Worm (Caenorhabditis elegans) whole organism, young adult: ENCODE data around the gene sph-1.

Experiments
- cebp-1 ChIP-seq, 2 experiments: fragments of 200-800 bp in 1 of 2; sonication (Bioruptor generic) in 1 of 2; sonication (generic microtip) in 1 of 2; IDR thresholded peaks in 1 of 2; optimal IDR thresholded peaks in 1 of 2; 2 replicates each; pipeline versions ENCODE4 v1.3.6 to Lab custom; 2017 to 2022; ENCODE audit warnings: missing compliant biosample characterization in 2 of 2, missing genetic modification characterization in 2 of 2, mild to moderate bottlenecking in 1 of 2, missing genetic modification reagents in 1 of 2, moderate library complexity in 1 of 2
- fkh-3 ChIP-seq: sonication (generic microtip); optimal IDR thresholded peaks from 2 replicates; lab custom pipeline; 2016; ENCODE audit warnings: mild to moderate bottlenecking, missing genetic modification characterization, missing compliant biosample characterization
- let-607 ChIP-seq, 2 experiments: fragments of 200-800 bp in 1 of 2; sonication (Bioruptor generic) in 1 of 2; sonication (generic microtip) in 1 of 2; optimal IDR thresholded peaks; 2 replicates each; lab custom pipeline; 2016 to 2018; ENCODE audit warnings: mild to moderate bottlenecking in 2 of 2, missing compliant biosample characterization in 2 of 2, missing genetic modification characterization in 2 of 2, moderate library complexity in 2 of 2, missing genotype in 1 of 2

DNA sequence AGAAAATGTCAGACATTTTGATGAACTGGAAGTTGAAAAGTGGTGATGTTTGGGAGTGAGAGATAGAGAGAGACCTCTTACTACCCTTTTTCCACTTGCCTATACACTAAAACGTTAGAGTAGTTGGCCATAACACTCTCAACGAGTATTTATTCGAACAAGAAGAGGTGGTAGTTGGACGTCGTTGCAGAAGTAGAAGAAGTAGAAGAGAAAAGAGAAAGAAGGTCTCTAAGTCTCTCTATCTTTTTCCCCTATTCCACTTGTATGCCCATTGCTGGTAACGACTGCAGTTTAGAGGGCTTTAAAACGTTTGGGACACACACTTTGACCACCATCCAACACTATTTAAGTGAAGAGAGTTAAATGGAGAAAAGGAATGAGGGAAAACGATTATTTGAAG, 41.8 kb downstream of the sph-1 start:
- TF ChIP-seq cebp-1 (GFP tag; IDR thresholded peaks at IDR 0.05; lab: Robert Waterston, UW): no peak
- no peak for TF ChIP-seq cebp-1 (tag; optimal IDR thresholded peaks at IDR 0.05; lab: Kevin White, UChicago)
- TF ChIP-seq let-607 (tag; optimal IDR thresholded peaks at IDR 0.05; lab: Kevin White, UChicago): no peak
- no peak for TF ChIP-seq fkh-3 (tag; lab: Kevin White, UChicago)
